Worm (Caenorhabditis elegans): ENCODE measurements around the gene D1046.16.

D1046.16 gene

DNA sequence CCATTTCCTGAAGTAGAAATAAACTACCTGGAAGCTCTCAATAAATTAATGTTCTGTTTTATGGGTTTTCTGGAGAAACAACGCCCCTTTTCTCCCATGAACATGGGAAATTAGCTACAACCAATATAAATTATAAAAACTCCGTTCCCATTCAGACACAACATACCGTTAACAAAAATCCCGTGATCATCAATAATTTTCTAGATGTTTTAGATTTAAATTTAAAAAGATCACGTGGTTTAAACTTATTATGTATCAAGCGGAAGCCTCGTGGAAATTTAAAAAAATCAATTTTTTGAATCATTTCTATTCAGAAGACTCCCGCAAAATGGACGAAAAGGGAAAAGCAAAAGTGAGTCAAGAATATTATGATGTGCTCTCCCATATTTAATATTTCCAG lies 43.9 kb downstream of the D1046.16 start, which contains the start of gene C53B4.2:
Gene C53B4.2, plus strand, starts transcription at position 301 of the 400 bp plus-strand sequence.
- TF ChIP-seq nfya-1 (tag; optimal IDR thresholded peaks at IDR 0.05; ENCODE audit: insufficient read depth) (no peak), nhr-11 (tag; optimal IDR thresholded peaks at IDR 0.05) (no peak)

DNA sequence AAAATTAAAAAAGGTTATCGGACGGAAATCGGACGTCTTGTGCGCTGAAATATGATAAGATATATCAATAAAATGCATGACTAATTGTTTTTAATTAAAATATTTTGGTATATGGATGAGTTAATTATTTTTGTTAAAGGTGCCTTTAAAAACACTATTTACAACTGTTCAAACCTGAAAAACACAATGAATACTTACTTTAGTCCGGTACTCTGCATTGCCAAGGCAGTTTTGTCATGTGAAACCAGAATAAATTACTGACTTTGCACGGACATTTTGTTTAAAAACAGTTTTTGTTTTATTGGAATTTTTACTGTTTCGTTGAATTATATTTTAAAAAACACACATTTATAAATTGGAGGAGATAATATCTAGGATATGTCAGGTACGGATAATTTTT lies 46.0 kb downstream of the D1046.16 start, which contains the start of gene suex-2:
Gene suex-2, plus strand, starts transcription at position 301 of the 400 bp plus-strand sequence.
- no peak for TF ChIP-seq egl-27 (tag; optimal IDR thresholded peaks at IDR 0.05)
- TF ChIP-seq lin-15B (tag; optimal IDR thresholded peaks at IDR 0.05) = no peak
- no peak for TF ChIP-seq ztf-11 (tag; optimal IDR thresholded peaks at IDR 0.05)
- TF ChIP-seq nhr-76 (tag; optimal IDR thresholded peaks at IDR 0.05) = no peak

Measured in whole organism, L3 larva.